Worm (Caenorhabditis elegans): ENCODE data around the gene snrp-40.1.

DNA sequence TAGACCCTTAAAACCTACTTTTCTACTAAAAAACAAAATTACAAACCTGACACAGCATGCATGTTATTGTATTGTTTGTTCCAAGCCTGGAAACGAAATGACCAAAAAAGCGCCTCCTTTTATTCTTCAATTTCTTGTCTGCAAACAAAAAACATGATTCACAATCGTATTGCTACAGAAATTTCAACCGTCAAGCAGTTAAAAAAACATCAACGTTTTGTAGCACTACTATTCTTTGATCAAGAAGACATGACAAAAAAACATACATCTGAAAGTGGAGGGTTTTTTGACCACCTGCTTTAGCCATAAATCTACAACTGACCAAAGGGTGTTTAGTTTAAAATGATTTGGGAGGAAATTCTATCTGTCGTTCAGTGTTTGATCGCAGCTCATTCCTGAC is 18.4 kb downstream of the snrp-40.1 start, which contains the start of gene F38B2.6:
- TF ChIP-seq aly-2 (tag; optimal IDR thresholded peaks at IDR 0.05) (no peak), ceh-82 (tag; optimal IDR thresholded peaks at IDR 0.05) (no peak), nhr-77 (tag; optimal IDR thresholded peaks at IDR 0.05) (no peak), fos-1 (tag; optimal IDR thresholded peaks at IDR 0.05) (no peak)
